Worm (Caenorhabditis elegans): ENCODE measurements around the gene Y32G9B.1.

The Y32G9B.1 gene

DNA sequence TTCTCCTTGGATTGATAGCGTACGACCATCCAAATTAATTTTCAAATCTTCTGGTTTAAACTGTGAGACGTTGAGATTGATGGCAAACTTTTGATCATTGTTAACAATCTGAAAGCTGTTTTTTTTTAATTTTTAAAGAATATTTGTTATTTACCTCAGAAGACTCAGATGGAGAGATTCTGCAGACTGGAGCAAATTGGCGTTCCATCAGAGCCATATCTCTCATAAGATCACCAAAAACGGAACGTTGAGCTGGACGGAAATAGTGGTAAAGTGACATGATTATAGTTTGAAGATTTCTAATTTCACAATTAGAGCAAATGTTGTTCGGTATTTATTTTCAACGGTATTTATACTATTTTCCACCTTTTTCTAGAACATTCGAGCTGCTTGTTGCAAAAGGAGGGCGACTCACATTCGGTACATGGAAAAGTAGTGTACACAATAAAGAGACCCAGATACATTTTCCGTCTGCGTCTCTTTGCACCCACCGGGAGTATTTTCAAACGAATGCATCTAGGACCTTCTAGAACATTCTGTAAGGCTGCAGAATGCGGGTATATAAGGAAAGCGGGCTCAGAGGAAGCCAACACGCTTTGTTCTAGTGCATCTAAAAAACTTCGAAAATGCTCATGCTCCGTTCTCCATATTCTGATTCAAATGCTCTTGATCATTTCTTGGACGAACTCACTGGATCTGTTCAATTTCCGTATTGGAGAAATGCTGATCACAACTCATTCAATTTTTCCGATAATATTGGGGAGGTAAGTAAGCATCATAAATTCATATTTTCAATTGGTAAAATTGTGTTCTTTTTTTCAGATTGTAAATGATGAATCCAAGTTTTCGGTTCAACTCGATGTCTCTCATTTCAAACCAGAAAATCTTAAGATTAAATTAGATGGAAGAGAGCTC lies 25.0 kb downstream of the Y32G9B.1 start, which contains the start of the genes hsp-16.2 and hsp-16.41:
Gene hsp-16.2, minus strand, starts transcription at position 313 of the 915 bp plus-strand sequence.
Gene hsp-16.41, plus strand, starts transcription at position 534 of the 915 bp plus-strand sequence.
- TF ChIP-seq lsl-1 (GFP tag; optimal IDR thresholded peaks at IDR 0.05), result no peak
- no peak for TF ChIP-seq attf-6 (GFP tag; IDR thresholded peaks at IDR 0.05)
- TF ChIP-seq dox-1 (GFP tag; IDR thresholded peaks at IDR 0.05), result peak; percentile 22; the same call in 1 of the 2 replicates
- no peak for TF ChIP-seq madf-8 (GFP tag; conservative IDR thresholded peaks at IDR 0.05)
- TF ChIP-seq hmg-1.2 (GFP tag; IDR thresholded peaks at IDR 0.05), result peak; percentile 94
- no peak for TF ChIP-seq F52B5.7 (tag; optimal IDR thresholded peaks at IDR 0.05)
- TF ChIP-seq F49E8.2 (tag; optimal IDR thresholded peaks at IDR 0.05; ENCODE audit: insufficient read depth), result no peak
- TF ChIP-seq ztf-26 (tag; optimal IDR thresholded peaks at IDR 0.05), result peak; percentile 59
- peak; percentile 7 for TF ChIP-seq lin-54 (GFP tag; optimal IDR thresholded peaks at IDR 0.05)
- TF ChIP-seq K12H6.12 (tag; optimal IDR thresholded peaks at IDR 0.05), result peak; percentile 34
- TF ChIP-seq lin-26 (GFP tag; IDR thresholded peaks at IDR 0.05), result no peak
- no peak for TF ChIP-seq F57C9.4 (tag; optimal IDR thresholded peaks at IDR 0.05)
- TF ChIP-seq atf-7 (tag; optimal IDR thresholded peaks at IDR 0.05), result no peak
- TF ChIP-seq chd-7 (tag; optimal IDR thresholded peaks at IDR 0.05), result peak; percentile 38
- 0 out of 2 replicates have a peak, but pooled peaks have one; percentile 35 for TF ChIP-seq Y95B8A.8 (GFP tag; IDR thresholded peaks at IDR 0.05)
- TF ChIP-seq rpc-1 (optimal IDR thresholded peaks at IDR 0.05), result peak; percentile 45
- TF ChIP-seq rpc-1 (tag; optimal IDR thresholded peaks at IDR 0.05), result no peak
- peak; percentile 3 for TF ChIP-seq ama-1 (optimal IDR thresholded peaks at IDR 0.05)
- TF ChIP-seq ama-1 (GFP tag; optimal IDR thresholded peaks at IDR 0.05), result no peak
- TF ChIP-seq Y53F4B.3 (GFP tag; IDR thresholded peaks at IDR 0.05), result no peak
- TF ChIP-seq zfh-2 (GFP tag; conservative IDR thresholded peaks at IDR 0.05), result 0 out of 2 replicates have a peak, but pooled peaks have one; percentile 22
- no peak for TF ChIP-seq F22D6.2 (tag; optimal IDR thresholded peaks at IDR 0.05)
- TF ChIP-seq ZK185.1 (tag; optimal IDR thresholded peaks at IDR 0.05; ENCODE audit: poor library complexity, severe bottlenecking), result no peak
- TF ChIP-seq ceh-27 (GFP tag; optimal IDR thresholded peaks at IDR 0.05), result peak; percentile 23
- peak; percentile 92 for TF ChIP-seq hsf-1 (GFP tag; IDR thresholded peaks at IDR 0.05)
- peak; percentile 48 for TF ChIP-seq tbp1 (GFP tag; optimal IDR thresholded peaks at IDR 0.05)
- TF ChIP-seq nfyb-1 (GFP tag; IDR thresholded peaks at IDR 0.05), result peak; percentile 72; the same call in 1 of the 2 replicates
- no peak for TF ChIP-seq nhr-27 (tag; optimal IDR thresholded peaks at IDR 0.05)
- TF ChIP-seq madf-3 (GFP tag; IDR thresholded peaks at IDR 0.05), result no peak
- TF ChIP-seq mcd-1 (GFP tag; IDR thresholded peaks at IDR 0.05), result peak; percentile 33; the same call in 1 of the 2 replicates
- no peak for TF ChIP-seq mel-28 (tag; optimal IDR thresholded peaks at IDR 0.05; ENCODE audit: borderline replicate concordance)
- peak; percentile 24 for TF ChIP-seq lin-40 (tag; optimal IDR thresholded peaks at IDR 0.05)

DNA sequence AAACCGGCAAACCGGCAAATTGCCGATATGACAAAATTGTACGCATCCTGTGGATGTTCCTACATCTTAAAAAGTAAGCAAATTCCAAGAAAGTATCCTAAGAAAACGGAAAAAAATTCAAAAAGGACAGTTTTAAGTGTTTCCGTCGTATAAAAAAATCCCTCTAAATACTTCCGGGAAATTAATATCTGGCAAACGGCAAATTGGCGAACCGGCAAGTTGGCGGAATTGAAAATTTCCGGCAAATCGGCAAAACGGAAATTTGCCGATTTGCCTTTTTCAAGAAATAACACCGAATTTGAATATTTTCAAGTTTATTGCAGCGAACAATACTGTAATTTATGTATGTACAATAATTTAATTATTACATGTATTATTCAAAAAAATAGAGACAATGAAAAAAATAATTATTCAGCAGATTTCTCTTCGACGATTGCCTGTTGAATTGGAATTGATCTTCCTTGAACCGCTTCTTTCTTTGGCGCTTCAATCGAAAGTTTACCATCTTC lies 25.8 kb downstream of the Y32G9B.1 start:
- TF ChIP-seq repo-1 (tag; optimal IDR thresholded peaks at IDR 0.05) (peak; percentile 5), F33H1.4 (GFP tag; IDR thresholded peaks at IDR 0.05) (no peak), nhr-80 (tag; optimal IDR thresholded peaks at IDR 0.05) (peak; percentile 5), hrde-1 (tag; optimal IDR thresholded peaks at IDR 0.05; ENCODE audit: borderline replicate concordance) (no peak), ama-1 (optimal IDR thresholded peaks at IDR 0.05) (peak; percentile 38), ama-1 (GFP tag; optimal IDR thresholded peaks at IDR 0.05) (no peak)

Measured in whole organism, young adult.